Worm (Caenorhabditis elegans): Measurements from ENCODE around the gene M02B7.2.

M02B7.2 gene

DNA sequence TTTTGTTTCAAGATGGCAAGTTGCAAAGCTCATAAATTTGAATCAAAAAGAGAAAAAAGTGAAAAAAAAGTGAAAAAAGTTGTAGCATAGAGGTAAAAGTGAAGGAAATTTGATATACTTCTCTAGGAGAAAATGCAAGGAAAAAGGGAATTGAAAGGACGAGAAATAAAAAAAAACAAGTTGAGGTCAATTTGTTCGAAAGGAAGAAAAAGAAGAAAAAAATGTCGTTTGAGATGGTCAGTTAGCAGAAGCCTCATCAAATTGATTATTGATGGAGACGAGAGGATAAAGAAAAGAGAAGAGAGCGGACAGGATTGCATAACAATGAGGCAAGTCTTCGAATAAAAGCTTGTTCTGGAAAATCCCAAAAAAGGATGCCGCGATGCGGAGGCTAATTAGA is 16.8 kb downstream of the M02B7.2 start:
- TF ChIP-seq elt-2 (tag; optimal IDR thresholded peaks at IDR 0.05) (no peak), zip-5 (tag; optimal IDR thresholded peaks at IDR 0.05) (no peak), unc-42 (tag; optimal IDR thresholded peaks at IDR 0.05) (peak; percentile 58), fkh-6 (tag; optimal IDR thresholded peaks at IDR 0.05) (no peak)

DNA sequence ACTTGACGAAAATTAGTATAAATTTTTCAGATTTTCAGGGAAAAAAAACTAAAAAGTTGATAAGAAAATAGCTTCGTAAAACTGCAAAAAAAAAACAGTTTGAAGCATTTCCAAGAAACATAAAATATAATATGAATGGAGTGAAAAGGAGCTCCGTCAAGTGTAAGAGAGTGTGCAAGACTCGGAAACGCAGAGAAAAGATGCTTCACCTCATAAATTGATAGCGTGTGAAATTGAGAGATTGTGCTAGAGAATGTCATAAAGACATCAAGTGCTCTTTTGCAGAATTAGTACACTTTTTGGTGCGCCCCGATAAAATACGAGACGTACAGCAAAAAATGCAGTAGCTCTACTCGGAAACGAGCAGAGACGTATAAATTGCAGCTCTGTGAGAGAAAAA is 18.2 kb downstream of the M02B7.2 start:
- TF ChIP-seq ceh-30 (tag; optimal IDR thresholded peaks at IDR 0.05), result no peak
- TF ChIP-seq pros-1 (tag; optimal IDR thresholded peaks at IDR 0.05), result no peak
- no peak for TF ChIP-seq fkh-6 (tag; optimal IDR thresholded peaks at IDR 0.05)
- TF ChIP-seq T23F11.4 (GFP tag; optimal IDR thresholded peaks at IDR 0.05), result no peak
- no peak for TF ChIP-seq dmd-4 (tag; optimal IDR thresholded peaks at IDR 0.05; ENCODE audit: borderline replicate concordance)
- TF ChIP-seq C38D4.7 (GFP tag; optimal IDR thresholded peaks at IDR 0.05), result no peak
- no peak for TF ChIP-seq rnt-1 (tag; optimal IDR thresholded peaks at IDR 0.05)
- TF ChIP-seq sdc-2 (tag; optimal IDR thresholded peaks at IDR 0.05), result no peak
- no peak for TF ChIP-seq unc-86 (tag; optimal IDR thresholded peaks at IDR 0.05)
- no peak for TF ChIP-seq sox-2 (GFP tag; IDR thresholded peaks at IDR 0.05)

DNA sequence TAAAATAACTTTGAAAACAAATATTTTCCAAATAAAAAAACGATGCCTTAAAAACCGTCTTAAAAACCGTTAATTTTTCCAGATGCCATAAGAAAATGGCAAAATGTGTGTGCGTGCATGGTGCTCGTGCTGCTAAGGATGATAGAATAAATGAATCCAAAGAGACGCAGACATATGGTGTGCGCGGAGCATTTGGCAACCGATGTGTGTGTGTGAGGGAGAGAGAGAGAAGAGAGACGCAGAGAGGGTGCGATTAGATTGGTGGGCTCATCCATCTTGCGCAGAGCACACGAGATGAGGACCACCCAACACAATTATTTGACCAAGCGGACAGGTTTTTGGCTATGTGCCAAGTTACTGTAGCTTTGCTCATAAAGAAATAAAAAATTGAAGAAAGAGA is 21.3 kb downstream of the M02B7.2 start:
- TF ChIP-seq ceh-22 (tag; optimal IDR thresholded peaks at IDR 0.05) (no peak), zip-5 (tag; optimal IDR thresholded peaks at IDR 0.05) (no peak), rnt-1 (tag; optimal IDR thresholded peaks at IDR 0.05) (no peak), fkh-10 (GFP tag; optimal IDR thresholded peaks at IDR 0.05) (no peak), sox-4 (tag; optimal IDR thresholded peaks at IDR 0.05) (no peak), sdc-2 (tag; optimal IDR thresholded peaks at IDR 0.05) (peak; percentile 2), syd-9 (tag; optimal IDR thresholded peaks at IDR 0.05) (no peak), unc-42 (tag; optimal IDR thresholded peaks at IDR 0.05) (peak; percentile 93), nfya-1 (tag; optimal IDR thresholded peaks at IDR 0.05) (peak; percentile 78), npax-4 (tag; optimal IDR thresholded peaks at IDR 0.05) (no peak), ceh-48 (tag; optimal IDR thresholded peaks at IDR 0.05) (no peak), elt-2 (tag; optimal IDR thresholded peaks at IDR 0.05) (peak; percentile 11), sox-2 (GFP tag; IDR thresholded peaks at IDR 0.05) (no peak), ets-4 (tag; optimal IDR thresholded peaks at IDR 0.05) (no peak), unc-55 (GFP tag; optimal IDR thresholded peaks at IDR 0.05) (peak; percentile 62), nhr-11 (tag; optimal IDR thresholded peaks at IDR 0.05) (no peak), tbx-2 (tag; optimal IDR thresholded peaks at IDR 0.05) (peak; percentile 67), ceh-34 (tag; optimal IDR thresholded peaks at IDR 0.05) (peak; percentile 54), ref-2 (tag; optimal IDR thresholded peaks at IDR 0.05) (peak; percentile 58), hlh-8 (tag; optimal IDR thresholded peaks at IDR 0.05) (peak; percentile 48), hlh-30 (tag; optimal IDR thresholded peaks at IDR 0.05; ENCODE audit: insufficient read depth) (peak; percentile 85), pha-2 (tag; optimal IDR thresholded peaks at IDR 0.05) (no peak), ceh-31 (tag; optimal IDR thresholded peaks at IDR 0.05) (peak; percentile 63), T23F11.4 (GFP tag; optimal IDR thresholded peaks at IDR 0.05) (no peak)

DNA sequence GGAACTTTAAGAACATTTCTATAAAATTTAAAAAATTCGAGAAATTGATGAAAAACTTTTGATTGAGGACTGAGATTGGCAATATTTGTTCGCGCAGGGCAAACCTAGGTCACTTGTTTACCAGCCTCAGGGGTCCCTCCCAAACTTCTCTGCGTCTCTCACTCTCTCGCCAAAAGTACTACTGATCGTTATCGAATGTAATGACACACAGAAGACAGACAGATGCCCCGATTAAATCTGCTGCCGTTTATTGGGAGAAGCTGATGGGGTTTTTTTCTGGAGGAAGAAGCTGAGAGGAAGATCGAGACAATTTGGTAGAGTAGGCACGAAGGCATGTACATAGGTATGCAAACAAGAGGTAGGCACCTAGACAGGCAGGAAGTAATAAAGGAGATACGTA is 22.0 kb downstream of the M02B7.2 start:
- TF ChIP-seq ceh-2 (tag; optimal IDR thresholded peaks at IDR 0.05) (no peak), ceh-45 (GFP tag; IDR thresholded peaks at IDR 0.05) (no peak), elt-4 (tag; optimal IDR thresholded peaks at IDR 0.05) (no peak), hlh-6 (tag; optimal IDR thresholded peaks at IDR 0.05) (no peak), che-1 (tag; optimal IDR thresholded peaks at IDR 0.05) (no peak), fax-1 (tag; optimal IDR thresholded peaks at IDR 0.05) (no peak), C08G9.2 (tag; optimal IDR thresholded peaks at IDR 0.05) (no peak), ets-4 (tag; optimal IDR thresholded peaks at IDR 0.05) (no peak), madf-2 (tag; optimal IDR thresholded peaks at IDR 0.05) (no peak), ceh-19 (GFP tag; optimal IDR thresholded peaks at IDR 0.05) (no peak), fkh-6 (tag; optimal IDR thresholded peaks at IDR 0.05) (no peak), unc-55 (GFP tag; optimal IDR thresholded peaks at IDR 0.05) (peak; percentile 37), gmeb-2 (tag; optimal IDR thresholded peaks at IDR 0.05) (no peak), hlh-13 (GFP tag; optimal IDR thresholded peaks at IDR 0.05) (no peak), rnt-1 (tag; optimal IDR thresholded peaks at IDR 0.05) (peak; percentile 19), ceh-30 (tag; optimal IDR thresholded peaks at IDR 0.05) (no peak)
